Worm (Caenorhabditis elegans) whole organism, L1 larva: Measurements from ENCODE around the gene rpb-11.
A peak's percentile ranks its signal among the peaks of the same experiment; 100 is the strongest.

Experiments
- F16B12.6 ChIP-seq: fragments of 150-350 bp; optimal IDR thresholded peaks from 2 replicates; lab custom pipeline; 2014; ENCODE audit warnings: missing biosample characterization, missing genetic modification characterization
- aha-1 ChIP-seq: fragments of 150-350 bp; optimal IDR thresholded peaks from 2 replicates; lab custom pipeline; 2014; ENCODE audit warnings: missing biosample characterization, missing genetic modification characterization
- alr-1 ChIP-seq: fragments of 200-800 bp; sonication (Bioruptor generic); optimal IDR thresholded peaks from 2 replicates; lab custom pipeline; 2018; ENCODE audit warnings: borderline replicate concordance, mild to moderate bottlenecking, missing genetic modification characterization, missing compliant biosample characterization
- ceh-63 ChIP-seq: fragments of 200-800 bp; sonication (Bioruptor generic); optimal IDR thresholded peaks from 2 replicates; lab custom pipeline; 2018; ENCODE audit warnings: mild to moderate bottlenecking, missing genetic modification characterization, missing compliant biosample characterization
- ceh-82 ChIP-seq, 3 experiments: fragments of 150-350 bp in 1 of 3; sonication (generic microtip) in 2 of 3; optimal IDR thresholded peaks; 2 replicates each; lab custom pipeline; 2014 to 2017; ENCODE audit warnings: missing biosample characterization in 3 of 3, missing genetic modification characterization in 3 of 3
- ceh-88 ChIP-seq: fragments of 200-800 bp; sonication (Bioruptor generic); IDR thresholded peaks from 2 replicates; pipeline ENCODE4 v1.3.6; 2022; ENCODE audit warnings: missing genetic modification characterization, missing compliant biosample characterization
- ceh-90 ChIP-seq: sonication (generic microtip); optimal IDR thresholded peaks from 2 replicates; lab custom pipeline; 2016; ENCODE audit warnings: missing genetic modification characterization, missing compliant biosample characterization
- ces-1 ChIP-seq: fragments of 150-350 bp; optimal IDR thresholded peaks from 2 replicates; lab custom pipeline; 2014; ENCODE audit warnings: missing biosample characterization, missing genetic modification reagents, missing genetic modification characterization
- dsc-1 ChIP-seq: sonication (generic microtip); optimal IDR thresholded peaks from 2 replicates; lab custom pipeline; 2016; ENCODE audit warnings: mild to moderate bottlenecking, missing genetic modification characterization, missing compliant biosample characterization
- efl-1 ChIP-seq, 4 experiments: fragments of 150-350 bp; optimal IDR thresholded peaks in 3 of 4; peaks in 1 of 4; 1 replicate in 1 of 4; 2 replicates in 3 of 4; lab custom pipeline; 2014; ENCODE audit warnings: missing biosample characterization in 2 of 4, missing genetic modification characterization in 2 of 4, missing genetic modification reagents in 2 of 4
- egl-13 ChIP-seq: sonication (generic microtip); optimal IDR thresholded peaks from 2 replicates; lab custom pipeline; 2016; ENCODE audit warnings: missing genotype, missing genetic modification reagents, missing genetic modification characterization, missing compliant biosample characterization
- elt-2 ChIP-seq: sonication (generic microtip); optimal IDR thresholded peaks from 2 replicates; lab custom pipeline; 2016; ENCODE audit warnings: missing genetic modification characterization, mild to moderate bottlenecking, inconsistent platforms, missing compliant biosample characterization, missing genetic modification reagents
- elt-3 ChIP-seq, 6 experiments: fragments of 150-350 bp in 1 of 6; sonication (generic microtip); optimal IDR thresholded peaks; 2 replicates each; lab custom pipeline; 2017 to 2018; ENCODE audit warnings: missing biosample characterization in 6 of 6, missing genetic modification characterization in 6 of 6, inconsistent platforms in 1 of 6
- fkh-10 ChIP-seq: sonication (generic microtip); optimal IDR thresholded peaks from 2 replicates; lab custom pipeline; 2017; ENCODE audit warnings: missing biosample characterization, missing genetic modification reagents, missing genetic modification characterization
- fkh-8 ChIP-seq: sonication (generic microtip); optimal IDR thresholded peaks from 2 replicates; lab custom pipeline; 2016; ENCODE audit warnings: mild to moderate bottlenecking, missing genetic modification characterization, missing compliant biosample characterization
- fos-1 ChIP-seq: fragments of 150-350 bp; optimal IDR thresholded peaks from 2 replicates; lab custom pipeline; 2014; ENCODE audit warnings: missing biosample characterization, missing genetic modification characterization
- irx-1 ChIP-seq: sonication (generic microtip); optimal IDR thresholded peaks from 2 replicates; lab custom pipeline; 2016; ENCODE audit warnings: missing genetic modification characterization, missing compliant biosample characterization
- lin-14 ChIP-seq: fragments of 200-800 bp; sonication (Bioruptor generic); optimal IDR thresholded peaks from 2 replicates; lab custom pipeline; 2018; ENCODE audit warnings: mild to moderate bottlenecking, missing genetic modification characterization, moderate library complexity, missing compliant biosample characterization
- lin-35 ChIP-seq, 2 experiments: fragments of 150-350 bp; optimal IDR thresholded peaks; 2 replicates each; lab custom pipeline; 2014; ENCODE audit warnings: missing biosample characterization in 2 of 2, missing genetic modification characterization in 2 of 2, missing genetic modification reagents in 2 of 2
- lin-39 ChIP-seq: fragments of 150-350 bp; optimal IDR thresholded peaks from 2 replicates; lab custom pipeline; 2014; ENCODE audit warnings: missing biosample characterization, missing genetic modification reagents, missing genetic modification characterization
- lsy-2 ChIP-seq, 2 experiments: fragments of 150-350 bp; optimal IDR thresholded peaks; 2 replicates each; lab custom pipeline; 2014; ENCODE audit warnings: missing biosample characterization in 2 of 2, missing genetic modification characterization in 2 of 2
- mab-9 ChIP-seq: fragments of 200-800 bp; sonication (Bioruptor generic); IDR thresholded peaks from 2 replicates; pipeline ENCODE4 v1.3.6; 2022; ENCODE audit warnings: missing genetic modification reagents, missing genetic modification characterization, missing compliant biosample characterization
- mdl-1 ChIP-seq, 2 experiments: fragments of 150-350 bp; optimal IDR thresholded peaks; 2 replicates each; lab custom pipeline; 2014 to 2017; ENCODE audit warnings: missing biosample characterization in 2 of 2, missing genetic modification characterization in 2 of 2, inconsistent platforms in 1 of 2
- nhr-19 ChIP-seq: fragments of 200-800 bp; sonication (Bioruptor generic); conservative IDR thresholded peaks from 2 replicates; pipeline ENCODE4 v1.3.6; 2022; ENCODE audit warnings: missing genetic modification characterization, missing compliant biosample characterization
- nhr-20 ChIP-seq: sonication (generic microtip); optimal IDR thresholded peaks from 2 replicates; lab custom pipeline; 2016; ENCODE audit warnings: mild to moderate bottlenecking, missing genetic modification characterization, missing compliant biosample characterization
- nhr-237 ChIP-seq: fragments of 150-350 bp; optimal IDR thresholded peaks from 2 replicates; lab custom pipeline; 2014; ENCODE audit warnings: missing biosample characterization, missing genetic modification characterization
- nhr-47 ChIP-seq: sonication (generic microtip); optimal IDR thresholded peaks from 2 replicates; lab custom pipeline; 2016; ENCODE audit warnings: mild to moderate bottlenecking, missing genetic modification characterization, moderate library complexity, missing compliant biosample characterization
- nhr-71 ChIP-seq: sonication (generic microtip); optimal IDR thresholded peaks from 2 replicates; lab custom pipeline; 2016; ENCODE audit warnings: mild to moderate bottlenecking, missing genetic modification characterization, moderate library complexity, missing compliant biosample characterization
- nhr-77 ChIP-seq: fragments of 150-350 bp; optimal IDR thresholded peaks from 2 replicates; lab custom pipeline; 2014; ENCODE audit warnings: missing biosample characterization, missing genetic modification characterization
- nhr-85 ChIP-seq: sonication (generic microtip); peaks from one replicate; lab custom pipeline; 2016; ENCODE audit warnings: missing genetic modification characterization, inconsistent platforms, missing compliant biosample characterization
- pag-3 ChIP-seq: sonication (generic microtip); optimal IDR thresholded peaks from 2 replicates; lab custom pipeline; 2017; ENCODE audit warnings: missing genetic modification characterization, mild to moderate bottlenecking, missing compliant biosample characterization, antibody characterized with exemption, borderline replicate concordance; ENCODE audit not compliant: insufficient read depth
- snpc-4 ChIP-seq: fragments of 150-350 bp; optimal IDR thresholded peaks from 2 replicates; lab custom pipeline; 2014; ENCODE audit warnings: missing biosample characterization, missing genetic modification characterization
- snu-23 ChIP-seq: sonication (generic microtip); optimal IDR thresholded peaks from 2 replicates; lab custom pipeline; 2016; ENCODE audit warnings: missing genetic modification characterization, missing compliant biosample characterization
- sptf-1 ChIP-seq: fragments of 150-350 bp; optimal IDR thresholded peaks from 2 replicates; lab custom pipeline; 2014; ENCODE audit warnings: missing biosample characterization, missing genetic modification characterization
- unc-86 ChIP-seq: sonication (generic microtip); optimal IDR thresholded peaks from 2 replicates; lab custom pipeline; 2016; ENCODE audit warnings: missing genetic modification characterization, missing compliant biosample characterization
- zip-4 ChIP-seq: fragments of 200-800 bp; sonication (Bioruptor generic); optimal IDR thresholded peaks from 2 replicates; lab custom pipeline; 2018; ENCODE audit warnings: mild to moderate bottlenecking, missing genetic modification characterization, moderate library complexity, missing compliant biosample characterization

The rpb-11 gene

DNA sequence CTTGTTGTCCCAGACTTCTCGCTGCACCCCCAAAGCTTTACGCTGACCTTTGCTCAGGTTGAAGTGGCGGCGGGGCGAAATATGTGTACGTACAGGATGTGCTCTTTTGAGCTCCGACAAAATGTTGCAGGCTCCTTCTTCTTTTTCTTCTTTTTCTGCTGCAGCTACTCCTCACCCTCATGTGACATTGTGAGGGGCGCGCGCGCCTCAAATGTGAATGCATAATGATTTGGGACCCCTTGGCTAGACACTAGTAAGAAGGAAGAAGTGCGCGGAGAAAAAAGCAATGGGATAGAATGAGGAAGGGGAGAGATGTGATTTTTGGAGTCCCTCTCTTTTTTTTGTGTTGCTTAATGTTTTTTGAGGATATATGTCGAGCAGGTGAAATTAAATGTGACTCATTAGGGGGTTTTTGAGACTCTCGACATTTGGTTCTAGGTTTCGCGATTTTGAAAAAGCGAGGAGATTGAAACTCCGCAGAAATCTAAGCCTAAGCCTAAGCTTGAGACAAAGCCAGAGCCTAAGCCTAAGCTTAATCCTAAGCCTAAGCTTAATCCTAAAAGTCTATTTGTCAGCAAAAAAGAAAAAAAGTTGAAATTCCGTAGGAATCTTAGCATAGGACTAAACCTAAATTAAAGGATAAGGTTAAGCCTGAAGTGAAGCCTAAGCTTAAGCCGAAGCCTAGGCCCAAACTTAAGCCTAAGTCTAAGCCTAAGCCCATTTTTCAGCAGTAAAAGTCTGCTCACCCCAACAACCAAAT is 23.0 kb upstream of the rpb-11 start (continued):
- TF ChIP-seq nhr-71 (tag; lab: Kevin White, UChicago) (peak; percentile 67), F16B12.6 (no peak), lin-39 (no peak)
- TF ChIP-seq, all 84 proteins: peak for 21

DNA sequence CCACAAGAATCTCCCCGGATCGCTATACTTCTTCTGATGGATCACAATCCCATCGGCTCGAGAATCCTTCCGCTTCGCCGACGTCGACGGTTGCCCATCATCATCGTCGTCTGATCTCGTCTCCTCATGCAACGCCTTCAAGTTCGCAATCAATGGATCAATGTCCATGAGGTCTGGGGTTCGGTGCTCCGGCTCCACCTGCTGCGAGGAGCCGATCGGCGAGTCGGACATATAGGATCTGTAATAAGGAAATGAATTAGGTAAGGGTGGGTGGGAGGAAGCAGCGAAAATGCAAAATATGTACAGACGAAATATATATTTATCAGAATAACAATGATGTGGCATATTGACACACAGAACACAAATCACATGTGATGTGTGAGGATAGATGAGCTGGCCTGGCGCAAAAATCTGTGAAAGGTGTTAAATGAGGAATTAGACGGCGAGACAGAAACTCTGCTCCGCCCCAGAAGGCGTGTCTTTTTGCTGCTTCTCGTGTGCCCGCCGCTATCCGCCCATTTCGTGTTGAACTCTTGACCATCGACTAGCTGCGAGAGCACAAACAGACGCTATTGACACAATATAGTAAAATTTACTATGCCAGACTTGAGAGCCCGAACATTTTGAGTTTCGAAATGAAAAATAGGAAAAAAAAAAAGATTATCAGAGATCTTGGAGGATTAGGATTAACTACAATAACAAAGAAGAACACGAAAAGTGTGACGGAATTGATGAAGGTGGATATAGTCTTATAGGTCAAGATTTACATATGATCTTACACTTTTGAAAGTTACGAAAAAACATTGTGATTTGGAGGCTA is 22.2 kb upstream of the rpb-11 start:
- no peak for TF ChIP-seq irx-1 (tag; lab: Kevin White, UChicago)
- no peak for TF ChIP-seq elt-3 (tag; optimal IDR thresholded peaks at IDR 0.05; lab: Kevin White, UChicago)
- peak; percentile 33 for TF ChIP-seq nhr-85 (tag; lab: Kevin White, UChicago)
- TF ChIP-seq nhr-71 (tag; lab: Kevin White, UChicago) = peak; percentile 55
- peak; percentile 31 for TF ChIP-seq nhr-20 (tag; lab: Kevin White, UChicago)
- no peak for TF ChIP-seq pag-3
- TF ChIP-seq egl-13 = no peak
- TF ChIP-seq lsy-2 (tag; optimal IDR thresholded peaks at IDR 0.05; lab: Kevin White, UChicago) = no peak
- TF ChIP-seq snpc-4 = no peak
- peak in 1 of 2 experiments; percentile 6 for TF ChIP-seq efl-1 (optimal IDR thresholded peaks at IDR 0.05; lab: Kevin White, UChicago)
- peak in 1 of 2 experiments; percentile 65 for TF ChIP-seq efl-1 (GFP tag; optimal IDR thresholded peaks at IDR 0.05 in 1 of 2; lab: Kevin White, UChicago)
- no peak for TF ChIP-seq unc-86 (tag; lab: Kevin White, UChicago)
- no peak for TF ChIP-seq ceh-90
- no peak for TF ChIP-seq aha-1 (tag; lab: Kevin White, UChicago)
- TF ChIP-seq fos-1 (tag; lab: Kevin White, UChicago) = no peak
- no peak for TF ChIP-seq fkh-10 (GFP tag; lab: Kevin White, UChicago)
- peak; percentile 55 for TF ChIP-seq fkh-8 (tag; lab: Kevin White, UChicago)
- TF ChIP-seq elt-2 (tag; lab: Kevin White, UChicago) = no peak
- no peak for TF ChIP-seq ceh-88 (GFP tag; lab: Robert Waterston, UW)
- peak; percentile 35 for TF ChIP-seq ceh-63 (GFP tag; lab: Kevin White, UChicago)
- peak; percentile 60 for TF ChIP-seq lin-14 (GFP tag; lab: Kevin White, UChicago)
- peak in 1 of 2 experiments; percentile 22 for TF ChIP-seq lin-35 (GFP tag; optimal IDR thresholded peaks at IDR 0.05; lab: Kevin White, UChicago)
- TF ChIP-seq ceh-82 (tag; optimal IDR thresholded peaks at IDR 0.05; lab: Kevin White, UChicago) = peak in 2 of 3 experiments; percentile 1 to 22
- TF ChIP-seq nhr-237 (tag; lab: Kevin White, UChicago) = no peak
- 0 out of 2 replicates have a peak, but pooled peaks have one; percentile 14 for TF ChIP-seq nhr-19 (GFP tag; lab: Robert Waterston, UW)
- peak; percentile 30 for TF ChIP-seq nhr-77
- TF ChIP-seq mab-9 = no peak
- peak; percentile 27 for TF ChIP-seq nhr-47 (tag; lab: Kevin White, UChicago)
- peak in 1 of 2 experiments; percentile 33 for TF ChIP-seq mdl-1 (tag; optimal IDR thresholded peaks at IDR 0.05; lab: Kevin White, UChicago)
- no peak for TF ChIP-seq alr-1 (tag; lab: Kevin White, UChicago)
- TF ChIP-seq dsc-1 (tag; lab: Kevin White, UChicago) = no peak
- TF ChIP-seq lin-39 = no peak

DNA sequence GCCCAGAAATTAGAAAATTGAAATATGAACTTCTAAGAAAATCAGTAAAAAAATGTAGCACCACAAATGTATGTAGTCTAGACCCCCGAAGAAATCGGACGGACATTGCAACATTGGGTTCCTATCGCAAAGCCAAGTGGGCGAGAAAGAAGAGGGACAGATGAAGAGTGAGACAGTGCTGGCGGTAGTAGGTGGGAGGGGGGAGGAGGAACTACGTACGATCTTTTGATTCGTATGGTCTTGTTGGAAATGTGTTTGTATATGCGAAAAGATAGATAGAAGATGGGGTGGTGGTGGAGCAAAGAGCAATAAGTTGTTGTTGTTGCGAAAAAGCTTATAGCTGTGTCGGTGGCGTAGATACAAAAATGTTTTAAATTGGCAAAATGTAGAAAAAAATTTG is 21.6 kb upstream of the rpb-11 start:
- TF ChIP-seq fkh-8 (tag; lab: Kevin White, UChicago) (peak; percentile 8), lsy-2 (tag; optimal IDR thresholded peaks at IDR 0.05; lab: Kevin White, UChicago) (no peak), efl-1 (optimal IDR thresholded peaks at IDR 0.05; lab: Kevin White, UChicago) (no peak), efl-1 (GFP tag; optimal IDR thresholded peaks at IDR 0.05 in 1 of 2; lab: Kevin White, UChicago) (no peak), lin-14 (GFP tag; lab: Kevin White, UChicago) (peak; percentile 13), elt-3 (tag; optimal IDR thresholded peaks at IDR 0.05; lab: Kevin White, UChicago) (peak in 1 of 6 experiments; percentile 11), zip-4 (GFP tag; lab: Kevin White, UChicago) (no peak), snu-23 (GFP tag; lab: Kevin White, UChicago) (peak; percentile 8), nhr-20 (tag; lab: Kevin White, UChicago) (peak; percentile 3), ceh-90 (no peak), sptf-1 (tag; lab: Kevin White, UChicago) (no peak), lin-35 (GFP tag; optimal IDR thresholded peaks at IDR 0.05; lab: Kevin White, UChicago) (peak in 1 of 2 experiments; percentile 8), ces-1 (GFP tag; lab: Kevin White, UChicago) (no peak), nhr-77 (peak; percentile 53)
